Fruit fly (Drosophila melanogaster) whole organism: ENCODE measurements around the gene ldbr.

Experiments
- CG8478 ChIP-seq: fragments of >200 bp; optimal IDR thresholded peaks from 2 replicates; lab custom pipeline; 2018; ENCODE audit warnings: inconsistent platforms
- Dll ChIP-seq: fragments of >200 bp; optimal IDR thresholded peaks from 2 replicates; lab custom pipeline; 2017
- EcR ChIP-seq, 2 experiments: fragments of >200 bp; optimal IDR thresholded peaks; 2 replicates each; lab custom pipeline; 2017; ENCODE audit warnings: missing biosample characterization in 2 of 2, missing genetic modification characterization in 2 of 2, missing genetic modification reagents in 2 of 2
- pan ChIP-seq: fragments of >200 bp; optimal IDR thresholded peaks from 2 replicates; lab custom pipeline; 2017
- psq ChIP-seq: fragments of >200 bp; optimal IDR thresholded peaks from 2 replicates; lab custom pipeline; 2017
- usp ChIP-seq: fragments of >200 bp; optimal IDR thresholded peaks from 2 replicates; lab custom pipeline; 2017; ENCODE audit warnings: missing biosample characterization, missing genetic modification characterization, mixed read lengths

ldbr gene

DNA sequence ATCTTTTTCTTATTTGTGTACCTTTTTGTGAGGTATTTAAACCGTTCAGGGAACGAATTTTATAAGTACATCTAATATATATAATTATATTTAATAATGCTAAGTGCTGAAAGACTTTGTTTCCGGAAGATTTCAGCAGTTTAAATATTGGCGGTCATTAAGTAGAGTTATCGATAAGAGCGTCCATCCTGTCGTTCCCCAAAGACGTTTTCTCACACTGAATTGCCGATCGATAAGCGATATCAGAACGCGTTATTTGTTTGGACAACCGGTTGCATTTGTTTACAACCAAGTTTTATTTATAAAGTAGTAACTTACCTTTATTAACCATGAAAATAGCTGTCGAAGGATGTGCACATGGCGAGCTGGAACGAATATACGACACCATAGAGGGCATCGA lies at the start of gene ldbr:
ldbr (plus strand) TSS at position 238 of the 400 bp plus-strand sequence.
- TF ChIP-seq pan (lab: Kevin White, UChicago) = no peak
- TF ChIP-seq psq (lab: Kevin White, UChicago) = no peak
- no peak for TF ChIP-seq EcR (GFP tag; optimal IDR thresholded peaks at IDR 0.05; lab: Kevin White, UChicago)
- no peak for TF ChIP-seq usp (GFP tag; lab: Kevin White, UChicago)
- no peak for TF ChIP-seq CG8478 (lab: Kevin White, UChicago)
- no peak for TF ChIP-seq Dll (lab: Kevin White, UChicago)

DNA sequence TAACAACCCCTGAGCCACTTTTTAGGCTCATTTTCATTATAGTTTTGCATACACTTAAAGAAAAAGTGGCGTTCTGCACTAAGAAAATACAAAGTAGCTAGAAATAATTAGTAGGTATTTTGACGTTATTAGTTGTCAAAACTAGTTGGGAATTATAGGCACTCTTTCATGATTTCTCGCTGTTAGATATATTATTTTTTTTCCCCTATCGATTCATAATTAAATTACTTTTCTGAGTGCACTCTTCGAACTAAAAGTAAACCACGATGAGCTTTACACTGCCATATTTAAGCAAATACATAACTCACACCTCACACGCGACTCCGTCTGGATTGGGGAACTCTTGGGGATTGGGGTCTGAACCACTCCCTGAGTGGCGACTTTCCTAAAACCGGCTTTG lies 48.9 kb upstream of the ldbr start:
- TF ChIP-seq EcR (GFP tag; optimal IDR thresholded peaks at IDR 0.05; lab: Kevin White, UChicago) = no peak

DNA sequence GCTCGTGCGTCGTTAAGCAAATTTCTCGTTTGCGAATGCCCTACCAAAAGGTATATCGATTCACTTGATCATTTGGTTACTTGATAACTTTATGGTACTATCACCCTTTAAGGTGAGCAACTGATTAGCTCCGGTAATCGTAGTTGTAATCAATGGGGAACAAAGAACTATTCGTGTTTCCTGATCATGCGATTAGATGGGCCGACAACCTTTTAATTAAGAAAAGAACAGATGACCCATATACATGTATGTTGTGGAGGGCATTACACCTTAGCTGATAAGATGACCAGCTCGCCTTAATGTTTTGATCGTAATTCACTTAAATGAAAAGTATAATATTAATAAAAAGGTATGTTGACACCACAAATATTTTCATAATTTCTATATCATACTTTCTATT lies 48.3 kb upstream of the ldbr start:
- TF ChIP-seq Dll (lab: Kevin White, UChicago) (no peak), CG8478 (lab: Kevin White, UChicago) (no peak), pan (lab: Kevin White, UChicago) (no peak), EcR (GFP tag; optimal IDR thresholded peaks at IDR 0.05; lab: Kevin White, UChicago) (no peak), usp (GFP tag; lab: Kevin White, UChicago) (no peak), psq (lab: Kevin White, UChicago) (no peak)

DNA sequence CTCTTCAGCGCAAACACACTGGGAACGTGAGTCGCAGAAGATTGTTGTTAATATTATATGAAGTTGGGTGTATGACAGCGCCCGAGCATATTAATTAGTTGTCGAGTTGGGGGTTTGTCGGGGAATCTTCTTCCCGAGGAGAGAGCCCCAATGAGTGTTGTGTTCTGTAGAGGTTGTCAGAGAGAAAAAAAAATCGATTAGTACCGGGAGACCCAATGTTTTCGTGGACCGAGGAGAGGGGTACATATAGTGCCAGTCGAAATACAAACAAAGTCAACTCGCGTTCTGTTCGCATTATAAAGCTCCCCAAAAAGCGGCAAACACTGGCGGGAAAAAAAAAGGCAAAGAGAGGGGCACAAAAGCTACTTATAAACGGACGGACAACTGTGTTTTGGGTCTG lies 47.8 kb upstream of the ldbr start:
- TF ChIP-seq pan (lab: Kevin White, UChicago) (no peak), Dll (lab: Kevin White, UChicago) (no peak), CG8478 (lab: Kevin White, UChicago) (no peak)

DNA sequence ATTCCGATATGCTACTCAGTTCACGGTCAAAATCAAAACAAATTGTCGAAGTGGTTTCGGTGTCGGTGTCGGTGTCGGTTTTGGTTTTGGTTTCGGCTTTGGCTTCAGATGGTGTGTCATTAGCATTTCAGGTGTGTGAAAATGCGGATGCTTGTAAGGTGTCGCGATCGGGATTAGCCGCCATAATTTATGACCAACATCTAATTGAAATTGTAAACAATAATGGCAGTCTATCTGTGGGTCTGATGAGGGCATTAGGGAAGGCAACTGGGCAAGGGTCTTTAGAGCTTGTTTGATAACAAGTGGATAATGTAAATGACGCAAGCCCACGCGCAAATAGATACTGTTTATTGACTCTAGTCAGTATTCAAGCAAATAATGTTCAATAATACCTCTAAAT lies 46.7 kb upstream of the ldbr start:
- TF ChIP-seq CG8478 (lab: Kevin White, UChicago) = no peak
- no peak for TF ChIP-seq usp (GFP tag; lab: Kevin White, UChicago)
- no peak for TF ChIP-seq EcR (GFP tag; optimal IDR thresholded peaks at IDR 0.05; lab: Kevin White, UChicago)
- no peak for TF ChIP-seq pan (lab: Kevin White, UChicago)
- no peak for TF ChIP-seq Dll (lab: Kevin White, UChicago)
- TF ChIP-seq psq (lab: Kevin White, UChicago) = no peak

DNA sequence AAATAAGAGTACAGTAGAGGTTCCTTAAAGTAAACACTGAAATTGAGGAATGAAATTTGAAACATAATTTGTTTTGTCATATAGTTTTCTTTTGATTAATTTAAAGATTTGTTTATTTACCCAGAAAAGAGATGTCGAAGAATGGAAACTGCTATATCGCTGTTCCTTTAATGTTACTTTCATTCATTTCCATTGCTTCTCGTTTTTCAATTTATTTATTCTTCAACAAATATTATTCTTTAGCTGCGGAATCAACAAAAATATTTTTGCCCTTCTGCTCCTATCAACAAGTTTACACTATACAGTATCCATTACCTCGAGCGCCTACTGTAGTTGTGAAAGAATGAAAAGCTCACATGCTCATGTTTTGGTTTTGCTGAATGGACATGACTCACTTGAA lies 45.5 kb upstream of the ldbr start:
- TF ChIP-seq EcR (GFP tag; optimal IDR thresholded peaks at IDR 0.05; lab: Kevin White, UChicago) = no peak
- TF ChIP-seq psq (lab: Kevin White, UChicago) = no peak
- no peak for TF ChIP-seq usp (GFP tag; lab: Kevin White, UChicago)
- no peak for TF ChIP-seq Dll (lab: Kevin White, UChicago)
- TF ChIP-seq CG8478 (lab: Kevin White, UChicago) = no peak
- no peak for TF ChIP-seq pan (lab: Kevin White, UChicago)

DNA sequence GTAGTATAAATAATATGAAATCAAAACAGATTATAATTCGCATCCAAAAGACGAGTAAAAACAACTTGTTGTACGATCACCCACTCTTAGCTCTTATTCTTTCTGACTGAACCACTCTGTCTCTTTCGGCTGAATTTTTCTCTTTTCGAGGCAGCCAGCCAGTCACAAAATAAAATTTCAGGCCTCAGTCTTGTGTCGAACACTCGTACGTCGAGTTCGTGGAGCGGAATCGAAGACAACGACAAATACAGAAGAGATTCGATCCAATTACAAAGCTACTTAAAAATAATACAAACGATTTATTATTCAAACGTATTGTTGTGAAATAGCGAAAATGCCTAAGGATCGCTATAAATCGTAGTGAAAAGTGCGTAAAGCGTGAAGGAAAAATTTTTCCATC lies 44.4 kb upstream of the ldbr start:
- no peak for TF ChIP-seq CG8478 (lab: Kevin White, UChicago)
- no peak for TF ChIP-seq Dll (lab: Kevin White, UChicago)
- TF ChIP-seq usp (GFP tag; lab: Kevin White, UChicago) = no peak
- TF ChIP-seq psq (lab: Kevin White, UChicago) = no peak
- no peak for TF ChIP-seq EcR (GFP tag; optimal IDR thresholded peaks at IDR 0.05; lab: Kevin White, UChicago)
- no peak for TF ChIP-seq pan (lab: Kevin White, UChicago)

DNA sequence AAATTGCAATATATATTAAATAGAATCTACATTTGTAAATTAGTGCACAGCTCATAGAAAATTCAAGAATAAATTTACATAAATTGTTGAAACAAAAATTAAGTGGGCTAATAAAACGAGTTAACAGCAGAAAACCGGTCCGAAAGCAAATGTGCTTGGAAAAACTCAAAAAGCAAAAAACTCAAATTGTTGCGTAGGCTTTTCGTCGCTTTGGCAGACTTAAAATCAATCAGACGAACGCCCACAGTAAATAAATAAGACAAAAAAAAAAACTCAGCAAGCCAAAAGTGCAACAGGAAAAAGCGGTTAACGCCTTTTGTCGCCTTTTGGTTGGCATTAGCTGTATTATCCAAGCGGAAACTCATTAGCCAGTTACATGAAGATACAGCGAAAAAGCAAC lies 43.7 kb upstream of the ldbr start:
- TF ChIP-seq EcR (GFP tag; optimal IDR thresholded peaks at IDR 0.05; lab: Kevin White, UChicago) = no peak
- TF ChIP-seq Dll (lab: Kevin White, UChicago) = no peak
- TF ChIP-seq psq (lab: Kevin White, UChicago) = no peak
- TF ChIP-seq usp (GFP tag; lab: Kevin White, UChicago) = no peak
- no peak for TF ChIP-seq CG8478 (lab: Kevin White, UChicago)

DNA sequence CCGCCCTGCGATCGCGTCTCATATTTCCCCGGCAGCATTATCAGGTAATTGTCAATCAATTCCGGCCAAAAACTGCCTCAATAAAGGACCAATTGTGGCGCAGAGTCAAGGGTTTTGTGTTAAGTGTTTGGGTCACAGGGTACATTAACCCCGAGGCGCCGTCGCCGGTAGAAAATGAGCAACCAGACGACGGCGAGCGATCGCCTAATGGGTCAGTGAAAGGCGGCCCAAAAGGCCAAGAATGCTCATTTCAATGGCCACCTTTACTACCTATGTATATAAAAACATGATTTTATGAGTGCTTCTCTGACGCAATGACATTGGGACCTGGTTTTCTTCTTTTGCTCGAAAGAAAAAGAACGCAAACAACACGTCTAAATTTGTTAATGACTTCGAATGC lies 42.0 kb upstream of the ldbr start:
- TF ChIP-seq EcR (GFP tag; optimal IDR thresholded peaks at IDR 0.05; lab: Kevin White, UChicago) (no peak), psq (lab: Kevin White, UChicago) (no peak), pan (lab: Kevin White, UChicago) (no peak), usp (GFP tag; lab: Kevin White, UChicago) (no peak), Dll (lab: Kevin White, UChicago) (no peak), CG8478 (lab: Kevin White, UChicago) (no peak)

DNA sequence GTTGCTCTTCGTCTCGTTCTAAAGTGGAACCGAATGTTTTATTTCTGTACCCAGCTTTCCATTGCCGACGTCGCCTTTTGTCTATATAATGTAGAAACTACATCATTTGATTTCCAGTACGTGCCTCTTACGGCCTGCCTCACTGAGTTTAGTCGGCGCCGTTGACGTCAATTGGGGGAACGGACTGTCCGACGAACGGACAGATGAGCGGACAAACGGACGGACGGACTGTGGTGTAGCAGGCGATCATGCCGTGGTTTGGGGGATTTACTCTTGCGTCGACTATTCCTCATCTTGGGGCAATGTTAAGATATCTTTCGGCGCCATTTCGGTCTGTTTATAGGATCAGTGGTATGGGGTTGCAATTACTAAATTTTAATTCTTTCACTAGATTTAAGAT lies 40.8 kb upstream of the ldbr start:
- no peak for TF ChIP-seq Dll (lab: Kevin White, UChicago)
- TF ChIP-seq usp (GFP tag; lab: Kevin White, UChicago) = no peak
- TF ChIP-seq EcR (GFP tag; optimal IDR thresholded peaks at IDR 0.05; lab: Kevin White, UChicago) = no peak
- TF ChIP-seq pan (lab: Kevin White, UChicago) = no peak
- no peak for TF ChIP-seq psq (lab: Kevin White, UChicago)

DNA sequence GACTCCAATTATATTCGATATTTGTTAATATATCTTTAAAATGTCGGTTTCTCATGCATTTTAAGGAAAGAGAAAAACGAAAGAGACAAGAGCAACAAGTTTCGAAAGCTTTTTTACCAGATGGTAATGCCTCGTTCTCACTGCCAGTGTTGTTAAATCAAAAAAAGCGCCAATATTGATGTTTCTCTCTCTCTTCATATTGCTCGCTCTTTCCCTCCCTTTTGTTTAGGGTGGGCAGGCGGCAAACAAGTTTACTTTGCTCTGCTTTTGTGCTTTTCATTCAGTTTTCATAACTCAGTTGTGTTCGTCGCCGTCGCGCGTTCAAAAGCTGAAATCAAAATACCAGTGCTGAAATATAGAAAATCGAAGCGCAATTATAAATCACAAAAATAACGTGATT lies 39.8 kb upstream of the ldbr start:
- TF ChIP-seq usp (GFP tag; lab: Kevin White, UChicago) (no peak), EcR (GFP tag; optimal IDR thresholded peaks at IDR 0.05; lab: Kevin White, UChicago) (no peak)

DNA sequence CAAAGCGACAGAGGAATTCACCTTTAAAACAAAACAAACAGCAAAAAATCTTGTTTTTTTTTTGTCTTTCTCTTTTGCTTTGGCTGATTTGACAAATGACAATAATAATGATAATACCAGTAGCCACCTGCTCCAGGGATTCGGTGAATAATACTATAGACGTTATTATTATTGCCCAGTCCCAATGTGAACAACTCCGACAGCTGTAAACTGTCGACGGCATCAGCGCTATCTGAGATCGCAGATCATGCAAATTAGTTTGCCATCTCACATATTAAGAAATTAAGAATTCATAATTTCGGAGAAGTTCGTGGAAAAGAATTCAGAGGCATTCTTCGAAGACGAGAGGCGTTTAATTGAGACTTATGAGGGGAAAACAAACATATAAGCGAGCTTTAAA lies 35.4 kb upstream of the ldbr start:
- TF ChIP-seq EcR (GFP tag; optimal IDR thresholded peaks at IDR 0.05; lab: Kevin White, UChicago) = no peak
- TF ChIP-seq psq (lab: Kevin White, UChicago) = no peak
- TF ChIP-seq Dll (lab: Kevin White, UChicago) = no peak
- no peak for TF ChIP-seq pan (lab: Kevin White, UChicago)
- no peak for TF ChIP-seq usp (GFP tag; lab: Kevin White, UChicago)
- no peak for TF ChIP-seq CG8478 (lab: Kevin White, UChicago)

DNA sequence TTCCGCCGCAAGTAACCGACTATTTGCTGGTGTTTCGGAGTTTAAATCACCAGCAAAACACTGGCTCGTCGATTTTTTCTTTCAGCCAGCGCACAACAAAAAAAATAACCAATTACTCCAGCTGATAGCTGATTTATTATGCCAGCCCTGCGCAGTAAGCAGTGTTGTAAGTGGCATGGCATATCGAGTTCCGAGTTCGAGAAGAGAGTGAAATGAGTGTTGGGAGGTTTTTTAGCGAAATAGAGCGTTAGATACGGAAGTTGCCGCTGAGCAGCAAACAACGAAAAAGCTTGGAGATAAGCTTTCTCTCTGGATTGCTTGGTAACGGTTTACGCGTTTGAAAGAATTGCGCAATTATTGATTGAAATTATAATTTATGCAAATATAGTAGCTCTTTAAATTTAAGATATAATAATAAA lies 30.0 kb upstream of the ldbr start, which contains the start of gene CG7565:
CG7565 (minus strand) TSS at position 137 of the 419 bp plus-strand sequence.
- TF ChIP-seq EcR (GFP tag; optimal IDR thresholded peaks at IDR 0.05; lab: Kevin White, UChicago) (no peak), usp (GFP tag; lab: Kevin White, UChicago) (no peak), psq (lab: Kevin White, UChicago) (no peak), pan (lab: Kevin White, UChicago) (no peak)
